Fruit fly (Drosophila melanogaster): Measurements from ENCODE around the gene Phae1.

The Phae1 gene

dm6 chr2L:12108779-12109564 lies at the start of gene Phae1, which contains the start of gene Rab6:
Gene Phae1, plus strand, starts transcription at chr2L:12109417.
Gene Rab6, minus strand, starts transcription at chr2L:12109116.
- TF ChIP-seq CG8478 (optimal IDR thresholded peaks at IDR 0.05) (no peak), Dll (optimal IDR thresholded peaks at IDR 0.05) (peak; percentile 68)

dm6 chr2L:12063035-12063434 lies 46.2 kb upstream of the Phae1 start, which contains the start of gene Rab3-GAP:
Gene Rab3-GAP, minus strand, starts transcription at chr2L:12063184.
- TF ChIP-seq pan (optimal IDR thresholded peaks at IDR 0.05) (no peak), EcR (GFP tag; optimal IDR thresholded peaks at IDR 0.05) (no peak), psq (optimal IDR thresholded peaks at IDR 0.05) (no peak), Dll (optimal IDR thresholded peaks at IDR 0.05) (no peak), CG8478 (optimal IDR thresholded peaks at IDR 0.05) (no peak), usp (GFP tag; optimal IDR thresholded peaks at IDR 0.05) (no peak)

dm6 chr2L:12065683-12066386 lies 43.4 kb upstream of the Phae1 start:
- TF ChIP-seq usp (GFP tag; optimal IDR thresholded peaks at IDR 0.05) (no peak), EcR (GFP tag; optimal IDR thresholded peaks at IDR 0.05) (no peak), CG8478 (optimal IDR thresholded peaks at IDR 0.05) (no peak), psq (optimal IDR thresholded peaks at IDR 0.05) (no peak), Dll (optimal IDR thresholded peaks at IDR 0.05) (no peak), pan (optimal IDR thresholded peaks at IDR 0.05) (no peak)

- TF ChIP-seq psq (optimal IDR thresholded peaks at IDR 0.05) (no peak), EcR (GFP tag; optimal IDR thresholded peaks at IDR 0.05) (no peak), pan (optimal IDR thresholded peaks at IDR 0.05) (no peak), CG8478 (optimal IDR thresholded peaks at IDR 0.05) (no peak), usp (GFP tag; optimal IDR thresholded peaks at IDR 0.05) (no peak), Dll (optimal IDR thresholded peaks at IDR 0.05) (no peak)
Observed at dm6 chr2L:12066617-12067251, 42.5 kb upstream of the Phae1 start, which contains the start of gene firl. Gene firl, minus strand, starts transcription at chr2L:12066775.

dm6 chr2L:12075850-12076249 lies 33.4 kb upstream of the Phae1 start, which contains the start of gene CG14947:
Gene CG14947, plus strand, starts transcription at chr2L:12076100.
- TF ChIP-seq psq (optimal IDR thresholded peaks at IDR 0.05): no peak
- no peak for TF ChIP-seq pan (optimal IDR thresholded peaks at IDR 0.05)
- TF ChIP-seq CG8478 (optimal IDR thresholded peaks at IDR 0.05): no peak
- no peak for TF ChIP-seq usp (GFP tag; optimal IDR thresholded peaks at IDR 0.05)
- TF ChIP-seq EcR (GFP tag; optimal IDR thresholded peaks at IDR 0.05): no peak
- TF ChIP-seq Dll (optimal IDR thresholded peaks at IDR 0.05): no peak

dm6 chr2L:12078123-12078658 lies 31.0 kb upstream of the Phae1 start:
- TF ChIP-seq usp (GFP tag; optimal IDR thresholded peaks at IDR 0.05) (no peak), Dll (optimal IDR thresholded peaks at IDR 0.05) (no peak), CG8478 (optimal IDR thresholded peaks at IDR 0.05) (no peak), psq (optimal IDR thresholded peaks at IDR 0.05) (no peak), EcR (GFP tag; optimal IDR thresholded peaks at IDR 0.05) (no peak), pan (optimal IDR thresholded peaks at IDR 0.05) (no peak)

- TF ChIP-seq EcR (GFP tag; optimal IDR thresholded peaks at IDR 0.05): no peak
Observed at dm6 chr2L:12078695-12079094, 30.5 kb upstream of the Phae1 start.

dm6 chr2L:12079827-12080381 lies 29.3 kb upstream of the Phae1 start:
- TF ChIP-seq Dll (optimal IDR thresholded peaks at IDR 0.05) (no peak), psq (optimal IDR thresholded peaks at IDR 0.05) (no peak), CG8478 (optimal IDR thresholded peaks at IDR 0.05) (no peak), pan (optimal IDR thresholded peaks at IDR 0.05) (no peak), EcR (GFP tag; optimal IDR thresholded peaks at IDR 0.05) (no peak), usp (GFP tag; optimal IDR thresholded peaks at IDR 0.05) (no peak)

dm6 chr2L:12081118-12081665 lies 28.0 kb upstream of the Phae1 start:
- TF ChIP-seq Dll (optimal IDR thresholded peaks at IDR 0.05) (no peak), usp (GFP tag; optimal IDR thresholded peaks at IDR 0.05) (no peak), psq (optimal IDR thresholded peaks at IDR 0.05) (no peak), EcR (GFP tag; optimal IDR thresholded peaks at IDR 0.05) (no peak), pan (optimal IDR thresholded peaks at IDR 0.05) (no peak), CG8478 (optimal IDR thresholded peaks at IDR 0.05) (no peak)

- TF ChIP-seq usp (GFP tag; optimal IDR thresholded peaks at IDR 0.05): no peak
- no peak for TF ChIP-seq pan (optimal IDR thresholded peaks at IDR 0.05)
- TF ChIP-seq Dll (optimal IDR thresholded peaks at IDR 0.05): no peak
- no peak for TF ChIP-seq CG8478 (optimal IDR thresholded peaks at IDR 0.05)
- no peak for TF ChIP-seq psq (optimal IDR thresholded peaks at IDR 0.05)
- no peak for TF ChIP-seq EcR (GFP tag; optimal IDR thresholded peaks at IDR 0.05)
Observed at dm6 chr2L:12085010-12085409, 24.2 kb upstream of the Phae1 start.

- no peak for TF ChIP-seq usp (GFP tag; optimal IDR thresholded peaks at IDR 0.05)
- no peak for TF ChIP-seq CG8478 (optimal IDR thresholded peaks at IDR 0.05)
- TF ChIP-seq pan (optimal IDR thresholded peaks at IDR 0.05): no peak
- no peak for TF ChIP-seq Dll (optimal IDR thresholded peaks at IDR 0.05)
Observed at dm6 chr2L:12085619-12086171, 23.5 kb upstream of the Phae1 start, which contains the start of gene prd. Gene prd, minus strand, starts transcription at chr2L:12085827.

All from whole organism.